Worm (Caenorhabditis elegans) whole organism, L2 larva: ENCODE measurements around the gene dnc-3.
A peak's percentile ranks its signal among the peaks of the same experiment; 100 is the strongest.

ENCODE experiments used
- C34F6.9 ChIP-seq: fragments of 150-350 bp; optimal IDR thresholded peaks from 2 replicates; lab custom pipeline; 2014; ENCODE audit warnings: missing biosample characterization, missing genetic modification characterization
- F13H6.1 ChIP-seq: sonication (generic microtip); optimal IDR thresholded peaks from 2 replicates; lab custom pipeline; 2016; ENCODE audit warnings: missing genetic modification characterization, missing compliant biosample characterization
- R02D3.7 ChIP-seq: fragments of 150-350 bp; optimal IDR thresholded peaks from 2 replicates; lab custom pipeline; 2014; ENCODE audit warnings: missing biosample characterization, missing genetic modification characterization
- Y55F3AM.14 ChIP-seq: fragments of 200-800 bp; sonication (Bioruptor generic); optimal IDR thresholded peaks from 2 replicates; lab custom pipeline; 2018; ENCODE audit warnings: mild to moderate bottlenecking, missing genetic modification characterization, missing compliant biosample characterization
- ZK546.5 ChIP-seq: sonication (generic microtip); optimal IDR thresholded peaks from 2 replicates; lab custom pipeline; 2017; ENCODE audit warnings: missing biosample characterization, missing genetic modification characterization
- alr-1 ChIP-seq: fragments of 150-350 bp; optimal IDR thresholded peaks from 2 replicates; lab custom pipeline; 2014; ENCODE audit warnings: missing biosample characterization, missing genetic modification characterization
- aly-2 ChIP-seq: fragments of 150-350 bp; optimal IDR thresholded peaks from 2 replicates; lab custom pipeline; 2014; ENCODE audit warnings: missing biosample characterization, missing genetic modification characterization
- ama-1 ChIP-seq: fragments of 150-350 bp; optimal IDR thresholded peaks from 2 replicates; lab custom pipeline; 2018; ENCODE audit warnings: inconsistent platforms
- blmp-1 ChIP-seq: sonication (generic microtip); optimal IDR thresholded peaks from 2 replicates; lab custom pipeline; 2017; ENCODE audit warnings: missing genetic modification characterization, mild to moderate bottlenecking, missing compliant biosample characterization, antibody characterized with exemption, moderate library complexity; ENCODE audit not compliant: insufficient read depth
- ceh-16 ChIP-seq: fragments of 150-350 bp; optimal IDR thresholded peaks from 2 replicates; lab custom pipeline; 2014; ENCODE audit warnings: missing biosample characterization, missing genetic modification characterization
- ceh-82 ChIP-seq: fragments of 150-350 bp; optimal IDR thresholded peaks from 2 replicates; lab custom pipeline; 2014; ENCODE audit warnings: missing biosample characterization, missing genetic modification characterization
- crh-2 ChIP-seq: sonication (generic microtip); optimal IDR thresholded peaks from 2 replicates; lab custom pipeline; 2017; ENCODE audit warnings: missing biosample characterization, missing genetic modification characterization
- dmd-4 ChIP-seq: sonication (generic microtip); optimal IDR thresholded peaks from 2 replicates; lab custom pipeline; 2017; ENCODE audit warnings: missing biosample characterization, missing genetic modification characterization
- egl-27 ChIP-seq: sonication (generic microtip); optimal IDR thresholded peaks from 3 replicates; lab custom pipeline; 2017; ENCODE audit warnings: missing biosample characterization, missing genetic modification reagents, missing genetic modification characterization
- elt-1 ChIP-seq: fragments of 150-350 bp; optimal IDR thresholded peaks from 2 replicates; lab custom pipeline; 2014; ENCODE audit warnings: missing biosample characterization, missing genetic modification characterization
- elt-3 ChIP-seq: sonication (generic microtip); optimal IDR thresholded peaks from 2 replicates; lab custom pipeline; 2017; ENCODE audit warnings: missing biosample characterization, missing genetic modification characterization
- fos-1 ChIP-seq: fragments of 150-350 bp; optimal IDR thresholded peaks from 2 replicates; lab custom pipeline; 2014; ENCODE audit warnings: missing biosample characterization, missing genetic modification characterization
- gmeb-1 ChIP-seq: fragments of 150-350 bp; optimal IDR thresholded peaks from 2 replicates; lab custom pipeline; 2014; ENCODE audit warnings: missing biosample characterization, missing genetic modification characterization
- lin-11 ChIP-seq: fragments of 150-350 bp; sonication (generic microtip); optimal IDR thresholded peaks from 2 replicates; lab custom pipeline; 2014; ENCODE audit warnings: missing biosample characterization, missing genetic modification characterization, inconsistent platforms, mixed read lengths
- lin-13 ChIP-seq: fragments of 150-350 bp; optimal IDR thresholded peaks from 2 replicates; lab custom pipeline; 2014; ENCODE audit warnings: missing biosample characterization, missing genetic modification reagents, missing genetic modification characterization
- lin-39 ChIP-seq: fragments of 150-350 bp; optimal IDR thresholded peaks from 2 replicates; lab custom pipeline; 2014; ENCODE audit warnings: missing biosample characterization, missing genetic modification reagents, missing genetic modification characterization
- lsy-2 ChIP-seq, 2 experiments: fragments of 150-350 bp in 1 of 2; sonication (generic microtip) in 1 of 2; optimal IDR thresholded peaks; 2 replicates each; lab custom pipeline; 2014 to 2017; ENCODE audit warnings: missing biosample characterization in 2 of 2, missing genetic modification characterization in 2 of 2
- mab-5 ChIP-seq: fragments of 150-350 bp; optimal IDR thresholded peaks from 2 replicates; lab custom pipeline; 2014; ENCODE audit warnings: missing biosample characterization, missing genetic modification characterization
- mbf-1 ChIP-seq: sonication (generic microtip); optimal IDR thresholded peaks from 2 replicates; lab custom pipeline; 2017; ENCODE audit warnings: missing biosample characterization, missing genetic modification characterization
- mdl-1 ChIP-seq, 2 experiments: fragments of 150-350 bp in 1 of 2; sonication (generic microtip) in 1 of 2; optimal IDR thresholded peaks; 2 replicates each; lab custom pipeline; 2017; ENCODE audit warnings: missing biosample characterization in 2 of 2, missing genetic modification characterization in 2 of 2
- nhr-10 ChIP-seq: sonication (generic microtip); optimal IDR thresholded peaks from 2 replicates; lab custom pipeline; 2017; ENCODE audit warnings: missing biosample characterization, missing genetic modification characterization
- nhr-11 ChIP-seq: fragments of 150-350 bp; optimal IDR thresholded peaks from 2 replicates; lab custom pipeline; 2014; ENCODE audit warnings: missing biosample characterization, missing genetic modification characterization
- nhr-12 ChIP-seq: fragments of 150-350 bp; optimal IDR thresholded peaks from 2 replicates; lab custom pipeline; 2014; ENCODE audit warnings: missing biosample characterization, missing genetic modification characterization
- nhr-129 ChIP-seq: fragments of 150-350 bp; optimal IDR thresholded peaks from 2 replicates; lab custom pipeline; 2014; ENCODE audit warnings: missing biosample characterization, missing genetic modification characterization
- nhr-21 ChIP-seq: fragments of 150-350 bp; optimal IDR thresholded peaks from 2 replicates; lab custom pipeline; 2014; ENCODE audit warnings: missing biosample characterization, missing genetic modification characterization
- nhr-23 ChIP-seq: fragments of 150-350 bp; optimal IDR thresholded peaks from 2 replicates; lab custom pipeline; 2014; ENCODE audit warnings: missing biosample characterization, missing genetic modification reagents, missing genetic modification characterization
- nhr-237 ChIP-seq: fragments of 150-350 bp; optimal IDR thresholded peaks from 2 replicates; lab custom pipeline; 2014; ENCODE audit warnings: missing biosample characterization, missing genetic modification characterization
- nhr-25 ChIP-seq: fragments of 150-350 bp; sonication (generic microtip); optimal IDR thresholded peaks from 3 replicates; lab custom pipeline; 2014; ENCODE audit warnings: missing biosample characterization, missing genetic modification characterization
- nhr-6 ChIP-seq: fragments of 150-350 bp; optimal IDR thresholded peaks from 2 replicates; lab custom pipeline; 2014; ENCODE audit warnings: missing biosample characterization, missing genetic modification characterization
- nhr-77 ChIP-seq: fragments of 150-350 bp; optimal IDR thresholded peaks from 2 replicates; lab custom pipeline; 2014; ENCODE audit warnings: missing biosample characterization, missing genetic modification characterization
- peb-1 ChIP-seq: fragments of 150-350 bp; optimal IDR thresholded peaks from 2 replicates; lab custom pipeline; 2014; ENCODE audit warnings: missing biosample characterization, missing genetic modification characterization
- sem-4 ChIP-seq: fragments of 150-350 bp; optimal IDR thresholded peaks from 2 replicates; lab custom pipeline; 2014; ENCODE audit warnings: missing biosample characterization, missing genetic modification reagents, missing genetic modification characterization
- skn-1 ChIP-seq: sonication (generic microtip); optimal IDR thresholded peaks from 2 replicates; lab custom pipeline; 2017; ENCODE audit warnings: missing biosample characterization, missing genetic modification characterization
- sma-3 ChIP-seq: sonication (generic microtip); optimal IDR thresholded peaks from 2 replicates; lab custom pipeline; 2016; ENCODE audit warnings: missing genetic modification reagents, missing genetic modification characterization, missing compliant biosample characterization
- sma-9 ChIP-seq, 2 experiments: fragments of 150-350 bp in 1 of 2; sonication (generic microtip) in 1 of 2; optimal IDR thresholded peaks; 2 replicates each; lab custom pipeline; 2014 to 2016; ENCODE audit warnings: missing genetic modification characterization in 2 of 2, mild to moderate bottlenecking in 1 of 2, missing biosample characterization in 1 of 2, missing compliant biosample characterization in 1 of 2, missing genetic modification reagents in 1 of 2, moderate library complexity in 1 of 2
- snpc-4 ChIP-seq: fragments of 150-350 bp; optimal IDR thresholded peaks from 2 replicates; lab custom pipeline; 2014; ENCODE audit warnings: missing biosample characterization, missing genetic modification characterization
- unc-39 ChIP-seq: fragments of 150-350 bp; optimal IDR thresholded peaks from 2 replicates; lab custom pipeline; 2014; ENCODE audit warnings: missing biosample characterization, missing genetic modification characterization
- unc-55 ChIP-seq: fragments of 150-350 bp; sonication (generic microtip); optimal IDR thresholded peaks from 3 replicates; lab custom pipeline; 2014; ENCODE audit warnings: missing biosample characterization, missing genetic modification reagents, missing genetic modification characterization
- unc-62 ChIP-seq: fragments of 150-350 bp; optimal IDR thresholded peaks from 2 replicates; lab custom pipeline; 2014; ENCODE audit warnings: missing biosample characterization, missing genetic modification reagents, missing genetic modification characterization
- zag-1 ChIP-seq: fragments of 150-350 bp; optimal IDR thresholded peaks from 2 replicates; lab custom pipeline; 2014; ENCODE audit warnings: missing biosample characterization, missing genetic modification characterization
- ztf-1 ChIP-seq: fragments of 200-800 bp; sonication (Bioruptor generic); conservative IDR thresholded peaks from 2 replicates; pipeline ENCODE4 v1.3.6; 2022; ENCODE audit warnings: missing genetic modification characterization, missing compliant biosample characterization
- ztf-11 ChIP-seq: sonication (generic microtip); optimal IDR thresholded peaks from 2 replicates; lab custom pipeline; 2017; ENCODE audit warnings: missing biosample characterization, missing genetic modification characterization
- ztf-4 ChIP-seq: fragments of 150-350 bp; optimal IDR thresholded peaks from 2 replicates; lab custom pipeline; 2014; ENCODE audit warnings: missing biosample characterization, missing genetic modification characterization

dnc-3 gene

DNA sequence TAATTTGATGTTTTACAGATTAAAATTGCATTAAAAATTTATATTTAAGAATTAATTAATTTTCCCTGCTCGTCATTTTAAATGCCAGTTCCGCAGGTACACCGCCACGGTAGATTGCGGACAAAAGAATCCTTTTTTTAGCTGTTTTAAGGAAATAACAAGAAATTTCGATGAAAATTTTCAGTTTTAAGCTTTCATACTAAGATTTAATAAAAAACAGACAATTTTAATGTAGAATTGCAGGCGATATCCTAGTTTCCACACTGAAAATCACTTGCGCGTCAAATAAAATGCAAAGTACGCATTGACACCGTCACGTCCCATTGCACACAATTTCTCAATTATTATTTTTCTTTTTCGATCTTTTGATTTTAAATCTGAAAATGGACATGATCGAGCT, at the start of gene dnc-3:
dnc-3 (plus strand) TSS at position 272 of the 400 bp plus-strand sequence.
- no peak for TF ChIP-seq nhr-12 (tag; lab: Kevin White, UChicago)
- no peak for TF ChIP-seq ztf-11
- no peak for TF ChIP-seq nhr-23 (tag; lab: Kevin White, UChicago)
- TF ChIP-seq peb-1 (tag; lab: Kevin White, UChicago), result no peak
- peak; percentile 71 for TF ChIP-seq lin-13 (GFP tag; lab: Kevin White, UChicago)
- no peak for TF ChIP-seq sma-9 (GFP tag; optimal IDR thresholded peaks at IDR 0.05; lab: Kevin White, UChicago)
- TF ChIP-seq sma-9 (tag; optimal IDR thresholded peaks at IDR 0.05; lab: Kevin White, UChicago), result no peak
- no peak for TF ChIP-seq Y55F3AM.14 (GFP tag; lab: Kevin White, UChicago)
- TF ChIP-seq mdl-1 (tag; optimal IDR thresholded peaks at IDR 0.05; lab: Kevin White, UChicago), result no peak
- no peak for TF ChIP-seq alr-1
- TF ChIP-seq nhr-10 (tag; lab: Kevin White, UChicago), result no peak
- TF ChIP-seq crh-2 (tag; lab: Kevin White, UChicago), result peak; percentile 8
- peak; percentile 28 for TF ChIP-seq nhr-21 (tag; lab: Kevin White, UChicago)
- peak; percentile 58 for TF ChIP-seq F13H6.1 (tag; lab: Kevin White, UChicago)
- TF ChIP-seq nhr-25 (tag; lab: Kevin White, UChicago), result peak; percentile 57
- TF ChIP-seq C34F6.9 (tag; lab: Kevin White, UChicago), result peak; percentile 68
- TF ChIP-seq fos-1 (tag; lab: Kevin White, UChicago), result peak; percentile 10
- no peak for TF ChIP-seq ztf-4
- TF ChIP-seq skn-1 (tag; lab: Kevin White, UChicago), result no peak
- no peak for TF ChIP-seq nhr-237
- TF ChIP-seq ceh-82 (tag; lab: Kevin White, UChicago), result no peak
- no peak for TF ChIP-seq lin-11 (tag; lab: Kevin White, UChicago)
- TF ChIP-seq ama-1, result no peak
- TF ChIP-seq mab-5, result no peak
- TF ChIP-seq sma-3, result peak; percentile 66
- TF ChIP-seq sem-4 (tag; lab: Kevin White, UChicago), result no peak
- TF ChIP-seq elt-3 (tag; lab: Kevin White, UChicago), result no peak
- peak; percentile 45 for TF ChIP-seq unc-55
- TF ChIP-seq nhr-77, result no peak
- TF ChIP-seq ceh-16 (tag; lab: Kevin White, UChicago), result no peak
- no peak for TF ChIP-seq ZK546.5
- TF ChIP-seq gmeb-1, result peak; percentile 55
- TF ChIP-seq snpc-4 (tag; lab: Kevin White, UChicago), result no peak
- TF ChIP-seq zag-1 (tag; lab: Kevin White, UChicago), result no peak
- no peak for TF ChIP-seq elt-1 (tag; lab: Kevin White, UChicago)
- TF ChIP-seq ztf-1 (GFP tag; lab: Robert Waterston, UW), result no peak
- TF ChIP-seq mbf-1 (tag; lab: Kevin White, UChicago), result no peak
- TF ChIP-seq nhr-129 (tag; lab: Kevin White, UChicago), result peak; percentile 13
- TF ChIP-seq nhr-6 (tag; lab: Kevin White, UChicago), result peak; percentile 23
- TF ChIP-seq dmd-4 (tag; lab: Kevin White, UChicago), result no peak
- TF ChIP-seq unc-62 (GFP tag; lab: Kevin White, UChicago), result no peak
- no peak for TF ChIP-seq unc-39 (tag; lab: Kevin White, UChicago)
- TF ChIP-seq blmp-1, result no peak
- TF ChIP-seq nhr-11, result no peak
- TF ChIP-seq lsy-2 (tag; optimal IDR thresholded peaks at IDR 0.05; lab: Kevin White, UChicago), result peak; percentile 65 to 86
- no peak for TF ChIP-seq aly-2 (tag; lab: Kevin White, UChicago)
- TF ChIP-seq egl-27, result no peak
- no peak for TF ChIP-seq R02D3.7 (tag; lab: Kevin White, UChicago)
- TF ChIP-seq lin-39 (tag; lab: Kevin White, UChicago), result no peak
